Worm (Caenorhabditis elegans) whole organism, late embryonic: ENCODE measurements around the gene orc-3.

Source experiments
- ama-1 ChIP-seq: fragments of 150-350 bp; optimal IDR thresholded peaks from 2 replicates; lab custom pipeline; 2014
- ceh-14 ChIP-seq: sonication (generic microtip); optimal IDR thresholded peaks from 2 replicates; lab custom pipeline; 2016; ENCODE audit warnings: missing genotype, missing genetic modification characterization, missing compliant biosample characterization
- ceh-24 ChIP-seq: sonication (generic microtip); optimal IDR thresholded peaks from 2 replicates; lab custom pipeline; 2016; ENCODE audit warnings: mild to moderate bottlenecking, missing genetic modification characterization, missing compliant biosample characterization
- ceh-6 ChIP-seq: fragments of 200-800 bp; sonication (Bioruptor generic); optimal IDR thresholded peaks from 2 replicates; lab custom pipeline; 2018; ENCODE audit warnings: mild to moderate bottlenecking, missing genetic modification characterization, missing compliant biosample characterization
- dmd-4 ChIP-seq: sonication (generic microtip); optimal IDR thresholded peaks from 2 replicates; lab custom pipeline; 2016; ENCODE audit warnings: borderline replicate concordance, missing genetic modification characterization, missing compliant biosample characterization
- ets-4 ChIP-seq: sonication (generic microtip); optimal IDR thresholded peaks from 2 replicates; lab custom pipeline; 2016; ENCODE audit warnings: missing genetic modification characterization, missing compliant biosample characterization
- fkh-10 ChIP-seq: fragments of 150-350 bp; optimal IDR thresholded peaks from 2 replicates; lab custom pipeline; 2014; ENCODE audit warnings: missing biosample characterization, missing genetic modification reagents, missing genetic modification characterization
- gmeb-2 ChIP-seq: sonication (generic microtip); optimal IDR thresholded peaks from 2 replicates; lab custom pipeline; 2016; ENCODE audit warnings: missing genetic modification characterization, inconsistent platforms, missing compliant biosample characterization
- hlh-13 ChIP-seq: fragments of 200-800 bp; sonication (Bioruptor generic); optimal IDR thresholded peaks from 2 replicates; lab custom pipeline; 2018; ENCODE audit warnings: mild to moderate bottlenecking, missing genetic modification characterization, missing compliant biosample characterization
- hlh-8 ChIP-seq: sonication (generic microtip); optimal IDR thresholded peaks from 2 replicates; lab custom pipeline; 2016; ENCODE audit warnings: missing genotype, missing genetic modification characterization, missing compliant biosample characterization
- pag-3 ChIP-seq: sonication (generic microtip); optimal IDR thresholded peaks from 2 replicates; lab custom pipeline; 2016; ENCODE audit warnings: missing compliant biosample characterization, missing genetic modification characterization, borderline replicate concordance
- ttx-3 ChIP-seq: sonication (generic microtip); optimal IDR thresholded peaks from 2 replicates; lab custom pipeline; 2016; ENCODE audit warnings: missing genetic modification reagents, missing genetic modification characterization, missing compliant biosample characterization

ce11 chrIII:1218998-1219397 lies 11.1 kb downstream of the orc-3 start:
- TF ChIP-seq ceh-24 (tag; lab: Kevin White, UChicago) (no peak), gmeb-2 (no peak), ets-4 (tag; lab: Kevin White, UChicago) (no peak), ceh-6 (GFP tag; lab: Kevin White, UChicago) (no peak), ama-1 (no peak), hlh-13 (no peak), pag-3 (tag; lab: Kevin White, UChicago) (no peak), hlh-8 (no peak), dmd-4 (tag; lab: Kevin White, UChicago) (no peak), fkh-10 (GFP tag; lab: Kevin White, UChicago) (no peak), ceh-14 (tag; lab: Kevin White, UChicago) (no peak), ttx-3 (no peak)
